Fruit fly (Drosophila melanogaster): ENCODE measurements around the gene CG10096.

CG10096 gene

DNA sequence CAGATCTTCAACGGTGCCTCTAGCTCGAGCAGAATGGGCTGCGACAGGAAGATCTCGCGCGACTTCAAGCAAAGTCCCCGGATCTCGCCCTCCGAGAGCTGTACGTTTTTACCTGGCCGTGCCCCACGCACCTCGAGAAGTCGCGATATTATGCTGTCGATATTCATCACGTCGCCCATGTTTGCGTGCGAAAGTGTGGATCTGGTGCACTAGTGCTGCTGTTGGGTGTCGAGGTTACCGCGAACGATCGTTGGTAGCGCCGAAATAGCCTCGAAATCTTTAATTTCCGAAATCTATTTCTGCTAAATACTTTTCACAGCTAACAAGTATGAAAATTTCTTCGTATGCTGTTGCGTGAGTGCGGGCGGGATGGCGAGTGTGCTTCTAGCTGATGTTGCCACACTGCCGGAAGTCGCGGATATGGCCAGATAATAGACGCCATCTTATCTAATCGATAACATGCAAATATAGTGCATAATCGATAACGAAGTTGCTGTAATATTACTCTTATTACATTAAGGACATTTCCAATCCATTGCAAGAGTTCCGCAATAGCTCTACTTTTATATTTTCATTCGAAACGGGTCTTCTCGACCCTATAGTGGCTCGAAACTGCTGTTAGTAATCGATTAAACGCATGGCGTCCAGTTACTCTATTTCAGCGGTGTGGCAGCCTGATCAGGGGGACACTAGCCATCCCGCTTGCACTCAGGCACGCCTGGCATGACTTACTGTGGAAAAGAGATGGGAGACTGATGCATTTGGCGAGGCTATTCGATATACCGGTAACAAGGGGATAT, 29.9 kb upstream of the CG10096 start, which contains the start of gene Pp1-87B:
Pp1-87B (minus strand) TSS at position 408 of the 800 bp plus-strand sequence.
- TF ChIP-seq insv (optimal IDR thresholded peaks at IDR 0.05) (no peak), h (optimal IDR thresholded peaks at IDR 0.05) (no peak), ttk (optimal IDR thresholded peaks at IDR 0.05) (no peak), psq (optimal IDR thresholded peaks at IDR 0.05) (peak; percentile 100), Myc (optimal IDR thresholded peaks at IDR 0.05) (no peak), Sin3A (optimal IDR thresholded peaks at IDR 0.05) (peak; percentile 32)

DNA sequence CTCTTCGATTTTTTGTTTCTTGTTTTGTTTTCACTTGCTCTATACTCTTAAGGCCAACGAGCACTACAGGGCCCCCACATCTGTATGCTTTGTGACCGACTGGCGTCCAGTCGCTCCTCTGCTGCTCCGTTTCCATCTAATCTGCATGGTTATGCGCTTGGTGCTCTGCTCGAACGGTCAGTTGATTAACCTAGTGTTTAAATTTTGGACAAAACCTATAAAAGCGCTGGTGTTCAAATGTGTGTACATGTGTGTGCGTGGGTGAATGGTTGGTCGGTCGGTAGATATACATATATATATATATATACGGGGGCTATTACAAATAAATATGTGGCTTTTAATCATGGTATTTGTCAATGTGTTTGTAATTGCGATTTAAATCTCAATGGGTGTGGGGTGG, 28.2 kb upstream of the CG10096 start:
- TF ChIP-seq ttk (optimal IDR thresholded peaks at IDR 0.05) (no peak), h (optimal IDR thresholded peaks at IDR 0.05) (no peak), Myc (optimal IDR thresholded peaks at IDR 0.05) (no peak), Sin3A (optimal IDR thresholded peaks at IDR 0.05) (no peak), psq (optimal IDR thresholded peaks at IDR 0.05) (no peak), insv (optimal IDR thresholded peaks at IDR 0.05) (no peak)

DNA sequence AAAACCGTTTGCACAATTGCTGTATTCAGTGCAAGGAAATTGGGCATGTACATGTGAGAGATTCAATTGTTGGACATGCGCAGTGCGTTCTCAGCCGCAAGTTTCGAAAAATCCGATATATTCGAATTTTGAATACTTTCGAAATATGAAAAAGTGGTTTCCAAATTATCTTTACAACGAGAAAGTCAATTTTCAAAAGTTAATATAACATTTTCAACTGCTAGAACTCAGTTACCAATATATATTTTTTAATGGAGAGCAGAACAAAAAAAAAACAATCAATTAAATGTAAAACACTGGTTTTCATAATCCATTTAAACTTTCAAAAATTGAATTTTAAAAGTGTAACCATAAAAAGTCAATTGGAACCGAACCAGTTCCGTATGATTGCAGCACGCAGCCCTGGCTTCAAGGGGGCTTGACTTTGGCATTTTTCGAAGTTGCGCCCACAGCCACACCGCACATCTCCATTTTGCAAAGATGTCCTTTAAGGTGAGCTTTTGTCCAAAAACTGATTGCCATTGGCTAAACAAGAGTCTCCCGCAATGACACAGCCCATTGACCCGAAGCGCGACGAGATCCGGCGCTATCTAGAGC, 26.7 kb upstream of the CG10096 start, which contains the start of the genes Scgbeta and CG17202:
Scgbeta (minus strand) TSS at position 51 of the 597 bp plus-strand sequence.
CG17202 (plus strand) TSS at position 390 of the 597 bp plus-strand sequence.
- TF ChIP-seq h (optimal IDR thresholded peaks at IDR 0.05) (no peak), ttk (optimal IDR thresholded peaks at IDR 0.05) (no peak), Sin3A (optimal IDR thresholded peaks at IDR 0.05) (no peak), Myc (optimal IDR thresholded peaks at IDR 0.05) (no peak), psq (optimal IDR thresholded peaks at IDR 0.05) (no peak), insv (optimal IDR thresholded peaks at IDR 0.05) (no peak)

DNA sequence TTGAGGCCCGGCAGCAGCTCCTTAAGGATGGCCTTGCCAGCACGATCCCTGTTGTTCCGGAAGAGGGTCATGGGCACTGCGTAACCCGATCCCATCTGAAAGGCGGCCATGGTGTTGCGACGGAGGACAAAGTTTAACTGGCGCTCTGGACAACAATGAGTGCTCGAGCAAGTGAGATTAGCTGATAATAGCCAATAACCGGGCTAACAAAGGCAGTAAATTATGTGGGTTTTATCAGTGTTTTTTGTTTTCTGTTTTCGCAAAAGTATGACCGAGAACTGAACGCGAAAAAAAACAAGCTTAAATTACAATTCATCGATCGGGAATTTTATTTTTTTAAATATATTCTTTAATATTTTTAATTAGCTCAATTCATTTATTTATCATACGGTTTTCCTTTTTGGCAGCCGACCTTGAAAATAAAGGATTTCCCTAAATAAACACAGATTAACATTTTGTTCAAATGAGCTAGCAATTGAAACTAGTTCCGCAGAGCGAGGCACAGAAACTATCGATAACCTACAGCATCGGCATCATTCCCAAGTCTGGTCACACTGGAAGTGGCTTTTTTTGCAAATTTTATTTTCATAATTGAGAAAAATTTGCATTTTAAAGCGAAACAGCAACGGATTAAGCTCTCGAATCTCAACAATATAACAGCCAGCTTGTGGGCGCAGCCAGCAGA, 17.6 kb upstream of the CG10096 start, which contains the start of the genes Dip-C and pps:
Dip-C (minus strand) TSS at position 486 of the 685 bp plus-strand sequence.
pps (plus strand) TSS at position 555 of the 685 bp plus-strand sequence.
- TF ChIP-seq insv (optimal IDR thresholded peaks at IDR 0.05) (no peak), h (optimal IDR thresholded peaks at IDR 0.05) (no peak), psq (optimal IDR thresholded peaks at IDR 0.05) (no peak), Myc (optimal IDR thresholded peaks at IDR 0.05) (no peak), Sin3A (optimal IDR thresholded peaks at IDR 0.05) (no peak), ttk (optimal IDR thresholded peaks at IDR 0.05) (no peak)

DNA sequence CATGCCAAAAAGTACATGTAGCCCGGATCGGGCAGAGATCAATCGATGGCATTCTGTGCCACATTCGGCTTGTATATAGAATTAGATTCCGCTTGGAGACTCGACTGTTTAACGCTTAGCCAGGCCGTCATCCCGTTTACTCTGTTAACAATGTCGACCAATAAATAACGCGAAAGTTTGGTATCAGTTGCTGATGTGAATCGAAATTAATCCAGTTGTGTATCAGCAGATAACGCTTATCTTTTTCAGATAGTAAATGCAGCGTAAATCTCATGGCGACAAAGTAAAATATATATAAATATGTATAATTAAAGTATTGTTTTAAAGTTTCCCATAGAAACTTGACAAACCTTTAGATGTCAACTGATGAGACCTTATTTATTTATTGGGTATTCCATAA, 15.7 kb upstream of the CG10096 start:
- TF ChIP-seq h (optimal IDR thresholded peaks at IDR 0.05) (no peak), Sin3A (optimal IDR thresholded peaks at IDR 0.05) (no peak), Myc (optimal IDR thresholded peaks at IDR 0.05) (no peak), psq (optimal IDR thresholded peaks at IDR 0.05) (no peak), ttk (optimal IDR thresholded peaks at IDR 0.05) (no peak), insv (optimal IDR thresholded peaks at IDR 0.05) (no peak)

DNA sequence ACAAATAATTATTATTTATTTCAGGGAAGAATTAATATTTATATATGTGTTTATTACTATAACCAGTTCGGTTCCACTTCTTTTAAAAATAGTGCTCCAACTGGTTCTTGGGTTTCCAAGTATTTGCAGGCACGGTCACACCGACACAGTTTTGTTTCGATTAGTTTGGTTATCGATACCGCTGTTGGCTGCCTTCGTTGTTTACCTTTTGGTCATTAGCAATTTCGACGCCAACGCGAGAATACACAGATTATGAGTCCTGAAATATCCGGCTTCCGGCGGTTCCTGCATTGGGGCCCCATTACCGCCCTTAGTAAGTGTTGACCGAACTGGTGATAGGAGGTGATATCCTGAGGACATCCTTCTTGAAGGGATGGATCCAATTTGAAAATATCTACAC, 12.4 kb upstream of the CG10096 start, which contains the start of gene CG5196:
CG5196 (plus strand) TSS at position 157 of the 400 bp plus-strand sequence.
- TF ChIP-seq Myc (optimal IDR thresholded peaks at IDR 0.05), result no peak
- no peak for TF ChIP-seq Sin3A (optimal IDR thresholded peaks at IDR 0.05)
- no peak for TF ChIP-seq psq (optimal IDR thresholded peaks at IDR 0.05)
- no peak for TF ChIP-seq h (optimal IDR thresholded peaks at IDR 0.05)
- TF ChIP-seq ttk (optimal IDR thresholded peaks at IDR 0.05), result no peak
- TF ChIP-seq insv (optimal IDR thresholded peaks at IDR 0.05), result no peak

DNA sequence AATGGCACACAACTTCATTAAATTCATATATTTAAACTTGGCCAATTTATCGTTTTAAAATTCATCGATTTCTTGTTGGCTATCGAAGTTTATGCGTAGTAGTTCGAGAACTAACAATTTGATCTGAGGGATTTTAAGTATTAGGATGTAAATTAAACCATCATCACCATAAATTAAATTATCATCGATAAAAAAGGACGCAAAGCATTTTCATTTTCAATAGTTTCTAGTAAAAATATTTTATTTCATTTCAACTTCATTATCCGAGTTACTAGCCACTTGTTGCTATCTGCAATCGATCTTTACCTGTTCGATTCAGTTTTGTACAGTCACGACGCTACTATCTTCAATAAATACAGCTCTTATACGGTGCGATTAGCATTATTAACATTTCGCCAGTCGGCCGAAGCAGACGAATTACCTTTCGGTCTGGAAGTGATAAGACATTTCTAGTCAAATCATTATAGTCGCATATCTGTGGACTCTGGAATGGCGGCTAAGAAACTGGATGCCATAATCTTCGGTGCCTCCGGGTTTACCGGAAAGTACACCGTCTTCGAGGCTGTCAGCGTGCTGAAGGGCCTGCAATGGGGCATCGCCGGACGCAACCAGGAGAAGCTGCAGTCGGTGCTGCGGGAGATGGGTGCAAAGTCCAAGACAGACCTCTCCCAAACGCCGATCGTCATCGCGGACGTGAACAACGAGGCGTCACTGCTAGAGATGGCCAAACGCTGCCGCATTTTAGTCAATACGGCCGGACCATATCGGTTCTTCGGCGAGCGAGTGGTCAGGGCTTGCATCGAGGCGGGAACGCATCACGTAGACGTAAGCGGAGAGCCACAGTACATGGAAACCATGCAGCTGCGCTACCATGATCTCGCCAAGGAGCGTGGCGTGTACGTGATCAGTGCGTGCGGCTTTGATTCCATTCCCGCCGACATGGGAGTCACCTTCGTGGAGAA, 10.7 kb upstream of the CG10096 start, which contains the start of gene CG5167:
CG5167 (plus strand) TSS at position 298 of the 962 bp plus-strand sequence.
- TF ChIP-seq Myc (optimal IDR thresholded peaks at IDR 0.05), result no peak

DNA sequence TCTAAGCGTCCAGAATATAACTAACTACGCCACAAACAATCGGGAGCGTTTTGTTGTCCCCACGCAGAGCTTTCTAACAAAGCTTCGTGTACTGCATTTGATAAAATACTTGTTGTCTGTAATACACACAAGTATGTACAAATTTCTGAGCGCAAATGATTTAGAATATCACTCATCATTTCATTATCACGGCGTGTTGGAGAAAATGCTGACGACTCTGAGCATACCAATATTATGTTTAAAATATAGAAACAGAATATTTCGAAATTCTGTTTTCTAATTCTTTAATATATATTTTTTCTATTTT, 10.1 kb upstream of the CG10096 start, which contains the start of gene Cyp9f2:
Cyp9f2 (minus strand) TSS at position 101 of the 307 bp plus-strand sequence.
- no peak for TF ChIP-seq Sin3A (optimal IDR thresholded peaks at IDR 0.05)

DNA sequence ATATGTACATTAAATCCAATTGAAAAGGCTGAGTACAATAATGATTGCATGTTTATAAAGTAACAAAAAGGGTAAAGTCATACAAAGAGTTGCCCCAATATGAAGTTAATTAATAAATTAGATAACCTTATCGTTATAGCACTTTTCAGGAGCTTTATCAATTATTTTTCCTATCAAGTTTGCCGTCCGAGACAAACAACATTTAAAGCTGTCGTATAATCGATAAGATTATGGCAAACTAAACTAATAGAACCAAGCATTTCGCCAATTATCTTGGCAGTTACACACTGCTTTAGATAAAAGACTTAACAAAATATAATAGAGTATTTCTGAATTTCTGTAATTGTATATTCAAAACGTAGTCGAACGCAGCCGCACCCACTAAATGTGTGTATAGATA, 9.4 kb upstream of the CG10096 start:
- TF ChIP-seq ttk (optimal IDR thresholded peaks at IDR 0.05) (no peak), h (optimal IDR thresholded peaks at IDR 0.05) (no peak), insv (optimal IDR thresholded peaks at IDR 0.05) (no peak), Myc (optimal IDR thresholded peaks at IDR 0.05) (no peak), psq (optimal IDR thresholded peaks at IDR 0.05) (no peak), Sin3A (optimal IDR thresholded peaks at IDR 0.05) (no peak)

DNA sequence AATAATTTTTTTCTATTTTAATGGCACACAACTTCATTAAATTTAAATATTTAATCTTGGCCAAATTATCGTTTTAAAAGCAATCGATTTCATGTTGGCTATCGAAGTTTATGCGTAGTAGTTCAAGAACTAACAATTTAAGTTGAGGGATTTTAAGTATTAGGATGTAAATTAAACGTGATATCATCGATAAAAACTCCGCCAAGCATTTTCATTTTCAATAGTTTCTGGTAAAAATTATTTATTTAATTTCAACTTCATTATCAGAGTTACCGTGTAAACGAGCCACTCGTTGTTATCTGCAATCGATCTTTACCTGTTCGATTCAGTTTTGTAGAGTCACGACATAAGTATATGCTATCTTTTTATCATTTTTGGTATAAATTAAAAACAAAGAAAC, 7.2 kb upstream of the CG10096 start:
- TF ChIP-seq ttk (optimal IDR thresholded peaks at IDR 0.05) (no peak), insv (optimal IDR thresholded peaks at IDR 0.05) (no peak), h (optimal IDR thresholded peaks at IDR 0.05) (no peak), Myc (optimal IDR thresholded peaks at IDR 0.05) (no peak), psq (optimal IDR thresholded peaks at IDR 0.05) (no peak), Sin3A (optimal IDR thresholded peaks at IDR 0.05) (no peak)

DNA sequence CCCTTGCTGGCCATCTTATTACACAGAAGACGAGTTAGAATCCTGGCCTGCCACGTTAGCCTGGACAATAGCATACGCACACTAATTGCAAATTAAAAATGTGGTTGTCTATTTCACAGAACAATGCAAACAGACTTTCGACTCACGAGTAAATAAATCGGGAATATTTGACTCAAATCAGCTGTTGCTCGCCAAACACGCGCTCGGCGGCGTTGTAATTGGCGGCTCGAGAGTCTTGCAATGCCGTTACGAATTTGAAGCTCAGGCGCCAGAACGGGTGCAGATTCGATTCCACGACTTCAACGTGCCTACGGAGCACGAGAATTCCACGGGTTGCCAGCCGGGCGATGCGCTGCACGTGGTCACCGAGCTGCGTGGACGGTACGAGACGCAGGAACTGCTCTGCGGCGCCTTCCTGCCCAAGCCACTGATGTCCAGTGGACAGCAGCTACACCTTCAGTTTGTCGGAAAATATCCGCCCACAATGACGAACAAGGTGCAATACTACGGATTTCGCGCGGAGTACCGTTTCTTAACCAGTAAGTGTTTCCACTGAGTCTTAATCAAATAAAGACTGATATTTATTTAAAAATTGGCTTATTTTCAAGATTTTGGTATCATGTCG, 6.0 kb upstream of the CG10096 start, which contains the start of gene DNAlig3:
DNAlig3 (minus strand) TSS at position 168 of the 625 bp plus-strand sequence.
- TF ChIP-seq Sin3A (optimal IDR thresholded peaks at IDR 0.05), result no peak
- TF ChIP-seq insv (optimal IDR thresholded peaks at IDR 0.05), result peak; percentile 84

Data from Kc167 (cell line).